Worm (Caenorhabditis elegans): ENCODE data around the gene mdmh-35.

ce11 chrII:7812332-7812731, 43.2 kb downstream of the mdmh-35 start:
- no peak for TF ChIP-seq W03F9.2 (tag; optimal IDR thresholded peaks at IDR 0.05)
- no peak for TF ChIP-seq him-1 (tag; optimal IDR thresholded peaks at IDR 0.05)
- TF ChIP-seq dao-5 (tag; optimal IDR thresholded peaks at IDR 0.05), result no peak
